Worm (Caenorhabditis elegans) whole organism, late embryonic: ENCODE data around the gene nspb-3.

Source experiments
- C08G9.2 ChIP-seq: sonication (generic microtip); optimal IDR thresholded peaks from 2 replicates; lab custom pipeline; 2016; ENCODE audit warnings: mild to moderate bottlenecking, missing genetic modification characterization, moderate library complexity, missing compliant biosample characterization
- K09A11.1 ChIP-seq: sonication (generic microtip); optimal IDR thresholded peaks from 2 replicates; lab custom pipeline; 2017; ENCODE audit warnings: antibody characterized with exemption, mild to moderate bottlenecking, missing genetic modification characterization, missing compliant biosample characterization; ENCODE audit not compliant: insufficient read depth
- Y22D7AL.16 ChIP-seq: sonication (generic microtip); optimal IDR thresholded peaks from 2 replicates; lab custom pipeline; 2016; ENCODE audit warnings: missing genetic modification characterization, missing compliant biosample characterization
- ceh-14 ChIP-seq: sonication (generic microtip); optimal IDR thresholded peaks from 2 replicates; lab custom pipeline; 2016; ENCODE audit warnings: missing genotype, missing genetic modification characterization, missing compliant biosample characterization
- ceh-19 ChIP-seq: fragments of 200-800 bp; sonication (Bioruptor generic); optimal IDR thresholded peaks from 2 replicates; lab custom pipeline; 2018; ENCODE audit warnings: mild to moderate bottlenecking, missing genetic modification characterization, missing compliant biosample characterization
- ceh-2 ChIP-seq: sonication (generic microtip); optimal IDR thresholded peaks from 2 replicates; lab custom pipeline; 2016; ENCODE audit warnings: missing genotype, missing genetic modification characterization, missing compliant biosample characterization
- ceh-30 ChIP-seq: fragments of 150-350 bp; optimal IDR thresholded peaks from 2 replicates; lab custom pipeline; 2014; ENCODE audit warnings: missing biosample characterization, missing genetic modification characterization
- ceh-31 ChIP-seq: sonication (generic microtip); optimal IDR thresholded peaks from 2 replicates; lab custom pipeline; 2016; ENCODE audit warnings: missing genetic modification characterization, missing compliant biosample characterization
- ceh-34 ChIP-seq: sonication (generic microtip); optimal IDR thresholded peaks from 2 replicates; lab custom pipeline; 2016; ENCODE audit warnings: mild to moderate bottlenecking, missing genetic modification characterization, missing compliant biosample characterization
- ceh-45 ChIP-seq: fragments of 200-800 bp; sonication (Bioruptor generic); IDR thresholded peaks from 2 replicates; pipeline ENCODE4 v1.3.6; 2022; ENCODE audit warnings: missing genetic modification reagents, missing genetic modification characterization, missing compliant biosample characterization
- ceh-48 ChIP-seq: sonication (generic microtip); optimal IDR thresholded peaks from 2 replicates; lab custom pipeline; 2016; ENCODE audit warnings: missing genetic modification characterization, inconsistent platforms, missing compliant biosample characterization
- ceh-6 ChIP-seq: fragments of 200-800 bp; sonication (Bioruptor generic); optimal IDR thresholded peaks from 2 replicates; lab custom pipeline; 2018; ENCODE audit warnings: mild to moderate bottlenecking, missing genetic modification characterization, missing compliant biosample characterization
- ceh-9 ChIP-seq: sonication (generic microtip); optimal IDR thresholded peaks from 2 replicates; lab custom pipeline; 2016; ENCODE audit warnings: mild to moderate bottlenecking, missing genetic modification characterization, inconsistent platforms, missing compliant biosample characterization
- che-1 ChIP-seq: sonication (generic microtip); optimal IDR thresholded peaks from 2 replicates; lab custom pipeline; 2016; ENCODE audit warnings: mild to moderate bottlenecking, missing genetic modification characterization, missing compliant biosample characterization
- dmd-4 ChIP-seq: sonication (generic microtip); optimal IDR thresholded peaks from 2 replicates; lab custom pipeline; 2016; ENCODE audit warnings: borderline replicate concordance, missing genetic modification characterization, missing compliant biosample characterization
- ets-4 ChIP-seq: sonication (generic microtip); optimal IDR thresholded peaks from 2 replicates; lab custom pipeline; 2016; ENCODE audit warnings: missing genetic modification characterization, missing compliant biosample characterization
- eyg-1 ChIP-seq: sonication (generic microtip); optimal IDR thresholded peaks from 2 replicates; lab custom pipeline; 2016; ENCODE audit warnings: missing genotype, missing genetic modification characterization, missing compliant biosample characterization
- fax-1 ChIP-seq: sonication (generic microtip); optimal IDR thresholded peaks from 2 replicates; lab custom pipeline; 2016; ENCODE audit warnings: missing genotype, missing genetic modification characterization, missing compliant biosample characterization
- gmeb-2 ChIP-seq: sonication (generic microtip); optimal IDR thresholded peaks from 2 replicates; lab custom pipeline; 2016; ENCODE audit warnings: missing genetic modification characterization, inconsistent platforms, missing compliant biosample characterization
- hlh-13 ChIP-seq: fragments of 200-800 bp; sonication (Bioruptor generic); optimal IDR thresholded peaks from 2 replicates; lab custom pipeline; 2018; ENCODE audit warnings: mild to moderate bottlenecking, missing genetic modification characterization, missing compliant biosample characterization
- lin-11 ChIP-seq: fragments of 200-800 bp; sonication (Bioruptor generic); optimal IDR thresholded peaks from 2 replicates; lab custom pipeline; 2018; ENCODE audit warnings: mild to moderate bottlenecking, missing genetic modification characterization, missing compliant biosample characterization
- mec-3 ChIP-seq: sonication (generic microtip); optimal IDR thresholded peaks from 2 replicates; lab custom pipeline; 2016; ENCODE audit warnings: borderline replicate concordance, missing genetic modification characterization, missing compliant biosample characterization
- nfya-1 ChIP-seq: sonication (generic microtip); optimal IDR thresholded peaks from 2 replicates; lab custom pipeline; 2017; ENCODE audit warnings: missing genetic modification characterization, mild to moderate bottlenecking, missing compliant biosample characterization, antibody characterized with exemption, moderate library complexity
- nhr-11 ChIP-seq: fragments of 150-350 bp; optimal IDR thresholded peaks from 2 replicates; lab custom pipeline; 2014; ENCODE audit warnings: missing biosample characterization, missing genetic modification characterization
- pat-9 ChIP-seq: fragments of 200-800 bp; sonication (Bioruptor generic); optimal IDR thresholded peaks from 2 replicates; lab custom pipeline; 2018; ENCODE audit warnings: mild to moderate bottlenecking, missing genetic modification characterization, moderate library complexity, missing compliant biosample characterization
- pax-1 ChIP-seq: fragments of 150-350 bp; optimal IDR thresholded peaks from 2 replicates; lab custom pipeline; 2014; ENCODE audit warnings: missing biosample characterization, missing genetic modification characterization
- pros-1 ChIP-seq: fragments of 150-350 bp; optimal IDR thresholded peaks from 2 replicates; lab custom pipeline; 2014; ENCODE audit warnings: missing biosample characterization, missing genetic modification reagents, missing genetic modification characterization
- ref-2 ChIP-seq: sonication (generic microtip); optimal IDR thresholded peaks from 2 replicates; lab custom pipeline; 2016; ENCODE audit warnings: missing genetic modification characterization, missing compliant biosample characterization
- sox-4 ChIP-seq: sonication (generic microtip); optimal IDR thresholded peaks from 2 replicates; lab custom pipeline; 2017; ENCODE audit warnings: mild to moderate bottlenecking, missing genetic modification characterization, inconsistent platforms, missing compliant biosample characterization
- syd-9 ChIP-seq: sonication (generic microtip); optimal IDR thresholded peaks from 2 replicates; lab custom pipeline; 2016; ENCODE audit warnings: mild to moderate bottlenecking, missing genetic modification characterization, moderate library complexity, missing compliant biosample characterization
- ztf-16 ChIP-seq: sonication (generic microtip); optimal IDR thresholded peaks from 2 replicates; lab custom pipeline; 2017; ENCODE audit warnings: missing genetic modification characterization, missing compliant biosample characterization

nspb-3 gene

DNA sequence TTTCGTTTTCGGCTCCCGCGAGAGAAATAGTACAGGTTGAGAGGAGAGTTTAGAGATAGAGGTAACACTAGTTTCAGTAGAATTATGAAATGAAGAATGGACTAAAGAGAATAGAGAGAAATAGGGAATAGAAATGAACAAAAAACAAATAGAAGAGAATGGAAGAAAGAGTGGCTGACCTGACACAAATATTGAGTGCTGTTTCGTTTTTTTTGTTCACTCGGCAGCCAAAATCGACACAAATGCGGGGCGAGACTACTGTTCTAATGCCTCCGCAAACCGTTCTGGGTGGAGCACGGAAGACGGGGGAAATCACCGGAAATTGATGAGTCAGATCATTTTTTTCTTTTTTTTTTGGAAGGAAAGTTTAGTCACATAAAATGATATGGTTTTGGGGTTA is 22.1 kb downstream of the nspb-3 start:
- TF ChIP-seq nfya-1 (tag; lab: Kevin White, UChicago): no peak
- TF ChIP-seq pax-1: no peak
- no peak for TF ChIP-seq mec-3 (tag; lab: Kevin White, UChicago)
- no peak for TF ChIP-seq nhr-11 (tag; lab: Kevin White, UChicago)
- TF ChIP-seq ets-4: no peak
- no peak for TF ChIP-seq lin-11 (tag; lab: Kevin White, UChicago)
- no peak for TF ChIP-seq dmd-4
- no peak for TF ChIP-seq ceh-34 (tag; lab: Kevin White, UChicago)
- no peak for TF ChIP-seq ceh-30 (tag; lab: Kevin White, UChicago)

DNA sequence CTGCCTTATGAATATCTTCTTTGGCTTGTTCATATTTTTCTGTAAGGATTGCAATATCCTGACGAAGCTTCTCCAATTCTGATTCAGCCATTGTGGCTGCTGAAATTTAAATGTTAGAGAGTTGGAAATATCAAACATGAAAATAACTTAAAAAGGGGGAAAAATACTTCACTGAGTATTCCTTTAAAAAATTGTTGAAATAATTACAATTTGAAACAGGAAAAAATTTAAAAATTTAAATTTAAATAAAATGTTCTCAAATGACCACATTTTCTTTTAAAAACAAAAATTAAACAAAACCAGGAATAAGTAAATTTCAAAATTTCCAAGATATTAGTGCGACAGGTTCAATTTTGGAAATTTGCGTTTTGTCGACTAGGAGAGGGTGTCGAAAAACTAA is 22.5 kb downstream of the nspb-3 start, which contains the start of gene bicd-1:
Gene bicd-1, minus strand, starts transcription at position 101 of the 400 bp plus-strand sequence.
- TF ChIP-seq nhr-11 (tag; lab: Kevin White, UChicago) (no peak), sox-4 (tag; lab: Kevin White, UChicago) (no peak), nfya-1 (tag; lab: Kevin White, UChicago) (no peak), ceh-2 (tag; lab: Kevin White, UChicago) (no peak), ceh-9 (tag; lab: Kevin White, UChicago) (no peak)
- TF ChIP-seq, all 69 proteins: peak for 0

- TF ChIP-seq ceh-6: no peak
- no peak for TF ChIP-seq ceh-45
- TF ChIP-seq lin-11 (tag; lab: Kevin White, UChicago): no peak
- TF ChIP-seq eyg-1: no peak
- no peak for TF ChIP-seq che-1
- TF ChIP-seq ceh-14 (tag; lab: Kevin White, UChicago): no peak
- TF ChIP-seq hlh-13 (GFP tag; lab: Kevin White, UChicago): no peak
- TF ChIP-seq nhr-11 (tag; lab: Kevin White, UChicago): no peak
- no peak for TF ChIP-seq C08G9.2 (tag; lab: Kevin White, UChicago)
- TF ChIP-seq ceh-31 (tag; lab: Kevin White, UChicago): no peak
Observed at ce11 chrIV:6565605-6566004, 29.2 kb downstream of the nspb-3 start.

- TF ChIP-seq gmeb-2 (tag; lab: Kevin White, UChicago) (no peak), ztf-16 (tag; lab: Kevin White, UChicago) (no peak), ceh-34 (tag; lab: Kevin White, UChicago) (no peak), fax-1 (tag; lab: Kevin White, UChicago) (no peak), che-1 (no peak), ceh-19 (GFP tag; lab: Kevin White, UChicago) (no peak), syd-9 (tag; lab: Kevin White, UChicago) (no peak), ref-2 (tag; lab: Kevin White, UChicago) (no peak), ceh-48 (tag; lab: Kevin White, UChicago) (no peak), ceh-2 (tag; lab: Kevin White, UChicago) (no peak), pros-1 (tag; lab: Kevin White, UChicago) (no peak)
Observed at ce11 chrIV:6562039-6562438, 32.7 kb downstream of the nspb-3 start.

DNA sequence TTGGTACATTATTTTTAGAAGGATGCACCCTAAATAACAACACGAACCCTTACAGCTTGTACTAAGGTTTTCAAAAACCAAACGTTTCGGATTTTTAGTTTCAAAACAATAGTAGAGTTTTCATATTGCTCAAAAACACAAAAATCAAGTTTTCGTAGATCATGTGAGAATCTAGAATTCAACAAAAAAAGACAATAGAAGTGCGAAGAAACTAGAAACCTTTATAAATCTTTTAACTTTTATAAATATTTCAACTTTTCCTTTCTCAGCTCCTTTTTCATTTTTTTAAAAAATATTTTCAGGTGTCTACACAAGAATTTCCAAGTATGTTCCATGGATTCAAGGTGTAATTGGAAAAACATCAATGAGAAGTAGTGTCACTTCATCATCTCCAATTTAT is 34.3 kb downstream of the nspb-3 start, which contains the start of gene best-9:
Gene best-9, plus strand, starts transcription at position 301 of the 400 bp plus-strand sequence.
- no peak for TF ChIP-seq ztf-16 (tag; lab: Kevin White, UChicago)
- TF ChIP-seq pat-9: no peak
- no peak for TF ChIP-seq K09A11.1 (tag; lab: Kevin White, UChicago)
- TF ChIP-seq Y22D7AL.16 (tag; lab: Kevin White, UChicago): no peak
- TF ChIP-seq dmd-4: no peak
- no peak for TF ChIP-seq pros-1 (tag; lab: Kevin White, UChicago)
